Worm (Caenorhabditis elegans) whole organism, L3 larva: ENCODE data around the gene H14N18.2.

Experiments used
- R02D3.7 ChIP-seq: fragments of 150-350 bp; optimal IDR thresholded peaks from 2 replicates; lab custom pipeline; 2014; ENCODE audit warnings: missing biosample characterization, missing genetic modification characterization
- ZK546.5 ChIP-seq: sonication (generic microtip); optimal IDR thresholded peaks from 2 replicates; lab custom pipeline; 2017; ENCODE audit warnings: missing biosample characterization, missing genetic modification characterization
- aly-2 ChIP-seq: fragments of 150-350 bp; optimal IDR thresholded peaks from 2 replicates; lab custom pipeline; 2014; ENCODE audit warnings: missing biosample characterization, missing genetic modification characterization
- ama-1 ChIP-seq: fragments of 150-350 bp; optimal IDR thresholded peaks from 2 replicates; lab custom pipeline; 2018
- ceh-16 ChIP-seq: sonication (generic microtip); optimal IDR thresholded peaks from 2 replicates; lab custom pipeline; 2017; ENCODE audit warnings: missing biosample characterization, missing genetic modification characterization
- ceh-28 ChIP-seq: fragments of 150-350 bp; optimal IDR thresholded peaks from 2 replicates; lab custom pipeline; 2014; ENCODE audit warnings: missing biosample characterization, missing genetic modification reagents, missing genetic modification characterization
- ceh-82 ChIP-seq: fragments of 150-350 bp; optimal IDR thresholded peaks from 2 replicates; lab custom pipeline; 2014; ENCODE audit warnings: missing biosample characterization, missing genetic modification characterization
- ceh-9 ChIP-seq: sonication (generic microtip); optimal IDR thresholded peaks from 2 replicates; lab custom pipeline; 2018; ENCODE audit warnings: missing biosample characterization, missing genetic modification characterization
- egl-27 ChIP-seq: sonication (generic microtip); optimal IDR thresholded peaks from 4 replicates; lab custom pipeline; 2017; ENCODE audit warnings: missing biosample characterization, missing genetic modification reagents, missing genetic modification characterization
- egl-5 ChIP-seq: fragments of 150-350 bp; optimal IDR thresholded peaks from 2 replicates; lab custom pipeline; 2017; ENCODE audit warnings: missing biosample characterization, missing genetic modification reagents, missing genetic modification characterization, inconsistent platforms
- elt-1 ChIP-seq: fragments of 150-350 bp; optimal IDR thresholded peaks from 2 replicates; lab custom pipeline; 2014; ENCODE audit warnings: missing biosample characterization, missing genetic modification characterization
- elt-2 ChIP-seq: sonication (generic microtip); optimal IDR thresholded peaks from 2 replicates; lab custom pipeline; 2016; ENCODE audit warnings: missing genetic modification reagents, mild to moderate bottlenecking, missing genetic modification characterization, missing compliant biosample characterization
- elt-3 ChIP-seq, 3 experiments: fragments of 150-350 bp in 1 of 3; sonication (generic microtip) in 2 of 3; optimal IDR thresholded peaks; 2 replicates in 2 of 3; 4 replicates in 1 of 3; lab custom pipeline; 2014 to 2017; ENCODE audit warnings: missing biosample characterization in 3 of 3, missing genetic modification characterization in 3 of 3
- fkh-2 ChIP-seq: fragments of 150-350 bp; optimal IDR thresholded peaks from 2 replicates; lab custom pipeline; 2014; ENCODE audit warnings: missing biosample characterization, missing genetic modification reagents, missing genetic modification characterization
- fos-1 ChIP-seq: fragments of 150-350 bp; optimal IDR thresholded peaks from 2 replicates; lab custom pipeline; 2014; ENCODE audit warnings: missing biosample characterization, missing genetic modification characterization
- hmg-11 ChIP-seq: sonication (generic microtip); optimal IDR thresholded peaks from 2 replicates; lab custom pipeline; 2016; ENCODE audit warnings: missing genetic modification characterization, missing compliant biosample characterization
- jun-1 ChIP-seq: fragments of 150-350 bp; optimal IDR thresholded peaks from 2 replicates; lab custom pipeline; 2014; ENCODE audit warnings: missing biosample characterization, missing genetic modification reagents, missing genetic modification characterization
- lin-15B ChIP-seq: fragments of 150-350 bp; optimal IDR thresholded peaks from 2 replicates; lab custom pipeline; 2014; ENCODE audit warnings: missing biosample characterization, missing genetic modification characterization
- lin-39 ChIP-seq: fragments of 150-350 bp; optimal IDR thresholded peaks from 2 replicates; lab custom pipeline; 2018; ENCODE audit warnings: missing biosample characterization, missing genetic modification reagents, missing genetic modification characterization
- lsy-12 ChIP-seq: sonication (generic microtip); optimal IDR thresholded peaks from 2 replicates; lab custom pipeline; 2016; ENCODE audit warnings: mild to moderate bottlenecking, missing genetic modification characterization, missing compliant biosample characterization
- mml-1 ChIP-seq: fragments of 150-350 bp; sonication (generic microtip); optimal IDR thresholded peaks from 3 replicates; lab custom pipeline; 2014; ENCODE audit warnings: missing biosample characterization, missing genetic modification characterization
- nfya-1 ChIP-seq: sonication (generic microtip); optimal IDR thresholded peaks from 2 replicates; lab custom pipeline; 2017; ENCODE audit warnings: missing genetic modification characterization, mild to moderate bottlenecking, missing compliant biosample characterization, antibody characterized with exemption, moderate library complexity; ENCODE audit not compliant: insufficient read depth
- nhr-11 ChIP-seq: fragments of 150-350 bp; optimal IDR thresholded peaks from 2 replicates; lab custom pipeline; 2014; ENCODE audit warnings: missing biosample characterization, missing genetic modification characterization
- nhr-12 ChIP-seq: fragments of 150-350 bp; optimal IDR thresholded peaks from 2 replicates; lab custom pipeline; 2014; ENCODE audit warnings: missing biosample characterization, missing genetic modification characterization
- nhr-67 ChIP-seq: fragments of 150-350 bp; optimal IDR thresholded peaks from 2 replicates; lab custom pipeline; 2014; ENCODE audit warnings: missing biosample characterization, missing genetic modification characterization
- nhr-76 ChIP-seq: fragments of 150-350 bp; sonication (generic microtip); optimal IDR thresholded peaks from 5 replicates; lab custom pipeline; 2014; ENCODE audit warnings: missing biosample characterization, missing genetic modification characterization
- pha-4 ChIP-seq: fragments of 150-350 bp; optimal IDR thresholded peaks from 2 replicates; lab custom pipeline; 2014; ENCODE audit warnings: missing biosample characterization, missing genetic modification reagents, missing genetic modification characterization
- pqm-1 ChIP-seq: fragments of 150-350 bp; optimal IDR thresholded peaks from 2 replicates; lab custom pipeline; 2017; ENCODE audit warnings: missing biosample characterization, missing genetic modification characterization, inconsistent platforms
- sea-2 ChIP-seq: fragments of 150-350 bp; sonication (generic microtip); optimal IDR thresholded peaks from 4 replicates; lab custom pipeline; 2014; ENCODE audit warnings: missing biosample characterization, missing genetic modification reagents, missing genetic modification characterization
- skn-1 ChIP-seq: fragments of 150-350 bp; optimal IDR thresholded peaks from 2 replicates; lab custom pipeline; 2014; ENCODE audit warnings: missing biosample characterization, missing genetic modification characterization
- snpc-4 ChIP-seq: fragments of 150-350 bp; optimal IDR thresholded peaks from 2 replicates; lab custom pipeline; 2014; ENCODE audit warnings: missing biosample characterization, missing genetic modification characterization
- tbx-2 ChIP-seq: sonication (generic microtip); optimal IDR thresholded peaks from 2 replicates; lab custom pipeline; 2016; ENCODE audit warnings: mild to moderate bottlenecking, missing genetic modification characterization, missing compliant biosample characterization
- unc-39 ChIP-seq: sonication (generic microtip); optimal IDR thresholded peaks from 4 replicates; lab custom pipeline; 2017; ENCODE audit warnings: missing biosample characterization, missing genetic modification characterization
- unc-62 ChIP-seq: fragments of 150-350 bp; sonication (generic microtip); optimal IDR thresholded peaks from 4 replicates; lab custom pipeline; 2014; ENCODE audit warnings: missing biosample characterization, missing genetic modification reagents, missing genetic modification characterization
- zag-1 ChIP-seq: fragments of 150-350 bp; optimal IDR thresholded peaks from 2 replicates; lab custom pipeline; 2014; ENCODE audit warnings: missing biosample characterization, missing genetic modification characterization
- ztf-11 ChIP-seq: fragments of 150-350 bp; optimal IDR thresholded peaks from 2 replicates; lab custom pipeline; 2014; ENCODE audit warnings: missing biosample characterization, missing genetic modification characterization
- ztf-4 ChIP-seq: fragments of 150-350 bp; optimal IDR thresholded peaks from 2 replicates; lab custom pipeline; 2014; ENCODE audit warnings: missing biosample characterization, missing genetic modification characterization

Gene H14N18.2

ce11 chrV:8913940-8914339, 18.5 kb upstream of the H14N18.2 start, which contains the start of gene mod-1:
TSS of gene mod-1 (minus strand) at chrV:8914040.
- no peak for TF ChIP-seq nhr-12
- no peak for TF ChIP-seq tbx-2
- TF ChIP-seq nhr-76 (tag; lab: Kevin White, UChicago) = no peak
- TF ChIP-seq sea-2 (GFP tag; lab: Kevin White, UChicago) = no peak
- TF ChIP-seq nfya-1 (tag; lab: Kevin White, UChicago) = no peak
- TF ChIP-seq nhr-11 (tag; lab: Kevin White, UChicago) = no peak
- TF ChIP-seq nhr-67 = no peak
- no peak for TF ChIP-seq skn-1 (tag; lab: Kevin White, UChicago)
- no peak for TF ChIP-seq jun-1 (tag; lab: Kevin White, UChicago)
- TF ChIP-seq elt-3 (tag; optimal IDR thresholded peaks at IDR 0.05; lab: Kevin White, UChicago) = no peak
- TF ChIP-seq lin-39 (tag; lab: Kevin White, UChicago) = no peak
- no peak for TF ChIP-seq ceh-16 (tag; lab: Kevin White, UChicago)
- no peak for TF ChIP-seq fos-1 (tag; lab: Kevin White, UChicago)
- no peak for TF ChIP-seq egl-27
- TF ChIP-seq ama-1 (lab: Kevin White, UChicago) = no peak
- TF ChIP-seq ztf-4 (tag; lab: Kevin White, UChicago) = no peak
- TF ChIP-seq, all 47 proteins: peak for 0

- no peak for TF ChIP-seq hmg-11 (tag; lab: Kevin White, UChicago)
- peak; percentile 65 for TF ChIP-seq elt-2 (tag; lab: Kevin White, UChicago)
- TF ChIP-seq mml-1 (tag; lab: Kevin White, UChicago) = no peak
- TF ChIP-seq ceh-28 = peak; percentile 33
- no peak for TF ChIP-seq egl-5 (tag; lab: Kevin White, UChicago)
- TF ChIP-seq snpc-4 = no peak
- no peak for TF ChIP-seq fkh-2 (tag; lab: Kevin White, UChicago)
- peak; percentile 36 for TF ChIP-seq pqm-1 (tag; lab: Kevin White, UChicago)
- TF ChIP-seq ZK546.5 (tag; lab: Kevin White, UChicago) = no peak
- peak; percentile 20 for TF ChIP-seq pha-4 (tag; lab: Kevin White, UChicago)
- TF ChIP-seq unc-39 = no peak
- peak; percentile 25 for TF ChIP-seq nfya-1 (tag; lab: Kevin White, UChicago)
- TF ChIP-seq skn-1 (tag; lab: Kevin White, UChicago) = no peak
- TF ChIP-seq elt-3 (tag; optimal IDR thresholded peaks at IDR 0.05; lab: Kevin White, UChicago) = no peak
- no peak for TF ChIP-seq lin-39 (tag; lab: Kevin White, UChicago)
- TF ChIP-seq aly-2 (tag; lab: Kevin White, UChicago) = no peak
- TF ChIP-seq R02D3.7 (tag; lab: Kevin White, UChicago) = no peak
- TF ChIP-seq, all 47 proteins: peak for 5
Measured at ce11 chrV:8922781-8923180, 9.6 kb upstream of the H14N18.2 start, which contains the start of gene ttr-47. TSS of gene ttr-47 (plus strand) at chrV:8923088.

- TF ChIP-seq fkh-2 (tag; lab: Kevin White, UChicago) (no peak), ceh-82 (no peak), lsy-12 (tag; lab: Kevin White, UChicago) (no peak), fos-1 (tag; lab: Kevin White, UChicago) (no peak)
Measured at ce11 chrV:8927715-8928114, 4.7 kb upstream of the H14N18.2 start.

- TF ChIP-seq pha-4 (tag; lab: Kevin White, UChicago) (no peak), pqm-1 (tag; lab: Kevin White, UChicago) (no peak), fos-1 (tag; lab: Kevin White, UChicago) (no peak), lin-15B (no peak), unc-62 (GFP tag; lab: Kevin White, UChicago) (no peak), fkh-2 (tag; lab: Kevin White, UChicago) (no peak), lsy-12 (tag; lab: Kevin White, UChicago) (no peak), ztf-4 (tag; lab: Kevin White, UChicago) (no peak), zag-1 (no peak), ceh-9 (tag; lab: Kevin White, UChicago) (no peak), elt-3 (tag; optimal IDR thresholded peaks at IDR 0.05; lab: Kevin White, UChicago) (no peak), ztf-11 (tag; lab: Kevin White, UChicago) (no peak), snpc-4 (no peak), tbx-2 (no peak), elt-1 (tag; lab: Kevin White, UChicago) (no peak), egl-27 (no peak), mml-1 (tag; lab: Kevin White, UChicago) (no peak), ama-1 (lab: Kevin White, UChicago) (no peak)
- TF ChIP-seq, all 47 proteins: peak for 0
Measured at ce11 chrV:8928967-8929366, 3.5 kb upstream of the H14N18.2 start, which contains the start of gene H14N18.4. TSS of gene H14N18.4 (minus strand) at chrV:8928978.
